Worm (Caenorhabditis elegans): ENCODE results near the gene C30G12.6.

DNA sequence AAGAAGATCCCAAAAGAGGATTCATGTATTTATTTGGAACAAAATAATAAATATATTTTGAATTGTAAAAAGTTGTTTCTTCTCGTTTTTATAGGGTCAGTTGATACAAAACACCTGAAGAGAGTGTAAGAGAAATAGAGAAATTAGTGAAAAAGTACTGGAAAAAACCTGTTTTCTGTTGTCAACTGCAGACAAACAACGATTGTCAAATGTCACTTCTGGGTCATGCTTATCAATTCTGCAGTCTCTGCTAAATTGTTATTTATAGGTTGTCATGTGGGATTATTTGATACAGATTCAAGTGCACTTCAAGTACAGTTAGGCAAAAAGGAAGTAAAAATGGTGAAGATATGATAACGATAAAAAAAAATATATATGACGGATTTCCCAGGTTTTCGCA, 23.3 kb downstream of the C30G12.6 start:
- TF ChIP-seq ceh-13 (GFP tag; optimal IDR thresholded peaks at IDR 0.05) (no peak), hnd-1 (tag; optimal IDR thresholded peaks at IDR 0.05) (no peak), hmg-4 (GFP tag; optimal IDR thresholded peaks at IDR 0.05) (no peak), tbx-37 (GFP tag; conservative IDR thresholded peaks at IDR 0.05) (no peak)
